Fruit fly (Drosophila melanogaster) whole organism, embryonic: ENCODE results near the gene RfC3.
A peak's percentile ranks its signal among the peaks of the same experiment; 100 is the strongest.

Source experiments
- ATbp ChIP-seq: fragments of 200-800 bp; sonication (Bioruptor generic); optimal IDR thresholded peaks from 2 replicates; lab custom pipeline; 2017; ENCODE audit warnings: missing biosample characterization, mild to moderate bottlenecking, missing genetic modification characterization, missing genetic modification reagents
- C15 ChIP-seq: fragments of 200-800 bp; sonication (Bioruptor generic); IDR thresholded peaks from 3 replicates; pipeline ENCODE4 v1.3.6; 2022; ENCODE audit warnings: missing biosample characterization, missing genetic modification characterization
- CG11560 ChIP-seq: fragments of 200-800 bp; sonication (Bioruptor generic); IDR thresholded peaks from 3 replicates; pipeline ENCODE4 v1.3.6; 2022; ENCODE audit warnings: missing biosample characterization, missing genetic modification characterization
- CG12155 ChIP-seq: fragments of 200-800 bp; sonication (Bioruptor generic); optimal IDR thresholded peaks from 3 replicates; lab custom pipeline; 2016; ENCODE audit warnings: missing biosample characterization, missing genetic modification characterization
- CG13424 ChIP-seq: fragments of 200-800 bp; sonication (Bioruptor generic); optimal IDR thresholded peaks from 2 replicates; lab custom pipeline; 2019; ENCODE audit warnings: missing biosample characterization, mild to moderate bottlenecking, missing genetic modification characterization, moderate library complexity
- CG14014 ChIP-seq: fragments of 200-800 bp; sonication (Bioruptor generic); IDR thresholded peaks from 2 replicates; pipeline ENCODE4 v1.3.6; 2022; ENCODE audit warnings: missing biosample characterization, missing genetic modification characterization
- CG14710 ChIP-seq: fragments of 200-800 bp; sonication (Bioruptor generic); optimal IDR thresholded peaks from 3 replicates; lab custom pipeline; 2019; ENCODE audit warnings: missing biosample characterization, mild to moderate bottlenecking, missing genetic modification characterization, moderate library complexity
- CG17361 ChIP-seq: fragments of 200-800 bp; sonication (Bioruptor generic); IDR thresholded peaks from 3 replicates; pipeline ENCODE4 v1.3.6; 2022; ENCODE audit warnings: missing biosample characterization, missing genetic modification characterization
- CG18476 ChIP-seq: fragments of 200-800 bp; sonication (Bioruptor generic); optimal IDR thresholded peaks from 2 replicates; lab custom pipeline; 2016; ENCODE audit warnings: missing biosample characterization, mild to moderate bottlenecking, missing genetic modification characterization
- CG2120 ChIP-seq: fragments of 200-800 bp; sonication (Bioruptor generic); optimal IDR thresholded peaks from 3 replicates; lab custom pipeline; 2016; ENCODE audit warnings: missing biosample characterization, missing genetic modification characterization
- CG2199 ChIP-seq: fragments of 200-800 bp; sonication (Bioruptor generic); IDR thresholded peaks from 3 replicates; pipeline ENCODE4 v1.3.6; 2022; ENCODE audit warnings: missing biosample characterization, missing genetic modification characterization
- CG32532 ChIP-seq: fragments of 200-800 bp; sonication (Bioruptor generic); IDR thresholded peaks from 2 replicates; pipeline ENCODE4 v1.3.6; 2022; ENCODE audit warnings: missing biosample characterization, missing genetic modification characterization
- CG34224 ChIP-seq: fragments of 200-800 bp; sonication (Bioruptor generic); IDR thresholded peaks from 3 replicates; pipeline ENCODE4 v1.3.6; 2022; ENCODE audit warnings: missing biosample characterization, missing genetic modification characterization; ENCODE audit not compliant: partially characterized antibody
- CG43689 ChIP-seq: fragments of 200-800 bp; sonication (Bioruptor generic); IDR thresholded peaks from 2 replicates; pipeline ENCODE4 v1.3.6; 2022; ENCODE audit warnings: missing biosample characterization, missing genetic modification characterization
- CG6175 ChIP-seq: fragments of 200-800 bp; sonication (Bioruptor generic); IDR thresholded peaks from 3 replicates; pipeline ENCODE4 v1.3.6; 2022; ENCODE audit warnings: missing biosample characterization, missing genetic modification characterization
- CG6854 ChIP-seq: fragments of 200-800 bp; sonication (Bioruptor generic); optimal IDR thresholded peaks from 3 replicates; lab custom pipeline; 2017; ENCODE audit warnings: missing biosample characterization, mild to moderate bottlenecking, missing genetic modification characterization
- CG7271 ChIP-seq: fragments of 200-800 bp; sonication (Bioruptor generic); optimal IDR thresholded peaks from 2 replicates; lab custom pipeline; 2018; ENCODE audit warnings: missing biosample characterization, mild to moderate bottlenecking, missing genetic modification characterization, moderate library complexity
- CG7372 ChIP-seq: fragments of 200-800 bp; sonication (Bioruptor generic); IDR thresholded peaks from 2 replicates; pipeline ENCODE4 v1.3.6; 2022; ENCODE audit warnings: missing biosample characterization, missing genetic modification characterization
- CG7745 ChIP-seq: fragments of 200-800 bp; sonication (Bioruptor generic); optimal IDR thresholded peaks from 2 replicates; lab custom pipeline; 2018; ENCODE audit warnings: missing biosample characterization, mild to moderate bottlenecking, missing genetic modification characterization, moderate library complexity
- CG7786 ChIP-seq: fragments of 200-800 bp; sonication (Bioruptor generic); optimal IDR thresholded peaks from 2 replicates; lab custom pipeline; 2016; ENCODE audit warnings: missing biosample characterization, missing genetic modification characterization
- CG7839 ChIP-seq: fragments of 200-800 bp; sonication (Bioruptor generic); optimal IDR thresholded peaks from 3 replicates; lab custom pipeline; 2018; ENCODE audit warnings: missing biosample characterization, mild to moderate bottlenecking, missing genetic modification characterization, moderate library complexity
- D ChIP-seq, 2 experiments: fragments of 200-800 bp in 1 of 2; fragments of >200 bp in 1 of 2; sonication (Bioruptor generic) in 1 of 2; optimal IDR thresholded peaks; 2 replicates in 1 of 2; 3 replicates in 1 of 2; lab custom pipeline; 2017; ENCODE audit warnings: mild to moderate bottlenecking in 1 of 2, missing biosample characterization in 1 of 2, missing genetic modification characterization in 1 of 2, missing genetic modification reagents in 1 of 2
- Dbx ChIP-seq: fragments of 200-800 bp; sonication (Bioruptor generic); IDR thresholded peaks from 3 replicates; pipeline ENCODE4 v1.3.6; 2022; ENCODE audit warnings: missing biosample characterization, missing genetic modification characterization
- Drgx ChIP-seq: fragments of 200-800 bp; sonication (Bioruptor generic); IDR thresholded peaks from 2 replicates; pipeline ENCODE4 v1.3.6; 2022; ENCODE audit warnings: missing biosample characterization, missing genetic modification characterization
- E2f1 ChIP-seq: fragments of 200-800 bp; sonication (Bioruptor generic); IDR thresholded peaks from 2 replicates; pipeline ENCODE4 v1.3.6; 2022; ENCODE audit warnings: missing biosample characterization, missing genetic modification characterization
- Fer3 ChIP-seq: fragments of 200-800 bp; sonication (Bioruptor generic); optimal IDR thresholded peaks from 2 replicates; lab custom pipeline; 2018; ENCODE audit warnings: missing biosample characterization, mild to moderate bottlenecking, missing genetic modification characterization, moderate library complexity
- HmgD ChIP-seq: fragments of 200-800 bp; sonication (Bioruptor generic); optimal IDR thresholded peaks from 3 replicates; lab custom pipeline; 2016; ENCODE audit warnings: missing biosample characterization, missing genetic modification characterization
- Hr3 ChIP-seq: fragments of 200-800 bp; sonication (Bioruptor generic); optimal IDR thresholded peaks from 3 replicates; lab custom pipeline; 2016; ENCODE audit warnings: missing biosample characterization, missing genetic modification characterization
- Hr78 ChIP-seq, 2 experiments: fragments of 200-800 bp in 1 of 2; fragments of >200 bp in 1 of 2; sonication (Bioruptor generic) in 1 of 2; optimal IDR thresholded peaks; 2 replicates each; lab custom pipeline; 2017 to 2019; ENCODE audit warnings: missing biosample characterization in 2 of 2, missing genetic modification characterization in 2 of 2, mild to moderate bottlenecking in 1 of 2, moderate library complexity in 1 of 2
- MESR4 ChIP-seq: fragments of 200-800 bp; sonication (Bioruptor generic); optimal IDR thresholded peaks from 2 replicates; lab custom pipeline; 2018; ENCODE audit warnings: missing biosample characterization, mild to moderate bottlenecking, missing genetic modification characterization, moderate library complexity
- NfI ChIP-seq: fragments of 200-800 bp; sonication (Bioruptor generic); optimal IDR thresholded peaks from 3 replicates; lab custom pipeline; 2018; ENCODE audit warnings: missing biosample characterization, mild to moderate bottlenecking, missing genetic modification characterization, moderate library complexity
- Sox102F ChIP-seq: fragments of 200-800 bp; sonication (Bioruptor generic); optimal IDR thresholded peaks from 2 replicates; lab custom pipeline; 2018; ENCODE audit warnings: missing biosample characterization, mild to moderate bottlenecking, missing genetic modification characterization, moderate library complexity
- chinmo ChIP-seq: fragments of 200-800 bp; sonication (Bioruptor generic); IDR thresholded peaks from 4 replicates; pipeline ENCODE4 v1.3.6; 2022; ENCODE audit warnings: missing biosample characterization, missing genetic modification characterization; ENCODE audit not compliant: partially characterized antibody
- gcm2 ChIP-seq: fragments of 200-800 bp; sonication (Bioruptor generic); optimal IDR thresholded peaks from 2 replicates; lab custom pipeline; 2016; ENCODE audit warnings: missing biosample characterization, missing genetic modification characterization
- ham ChIP-seq: fragments of 200-800 bp; sonication (Bioruptor generic); IDR thresholded peaks from 2 replicates; pipeline ENCODE4 v1.3.6; 2022; ENCODE audit warnings: missing biosample characterization, missing genetic modification characterization
- hb ChIP-seq: fragments of 200-800 bp; sonication (Bioruptor generic); IDR thresholded peaks from 3 replicates; pipeline ENCODE4 v1.3.6; 2022; ENCODE audit warnings: missing biosample characterization, missing genetic modification characterization; ENCODE audit not compliant: partially characterized antibody
- kay ChIP-seq: fragments of 200-800 bp; sonication (Bioruptor generic); optimal IDR thresholded peaks from 2 replicates; lab custom pipeline; 2016; ENCODE audit warnings: missing biosample characterization, missing genetic modification characterization
- lab ChIP-seq: fragments of 200-800 bp; sonication (Bioruptor generic); optimal IDR thresholded peaks from 3 replicates; lab custom pipeline; 2017; ENCODE audit warnings: missing biosample characterization, missing genetic modification characterization, mild to moderate bottlenecking, moderate library complexity, missing genetic modification reagents
- lilli ChIP-seq: fragments of 200-800 bp; sonication (Bioruptor generic); optimal IDR thresholded peaks from 3 replicates; lab custom pipeline; 2016; ENCODE audit warnings: missing biosample characterization, missing genetic modification characterization
- nau ChIP-seq: fragments of 200-800 bp; sonication (Bioruptor generic); optimal IDR thresholded peaks from 3 replicates; lab custom pipeline; 2017; ENCODE audit warnings: missing biosample characterization, mild to moderate bottlenecking, missing genetic modification characterization, missing genetic modification reagents
- nom ChIP-seq: fragments of 200-800 bp; sonication (Bioruptor generic); optimal IDR thresholded peaks from 2 replicates; lab custom pipeline; 2017; ENCODE audit warnings: missing biosample characterization, missing genetic modification characterization, mild to moderate bottlenecking, moderate library complexity, missing genetic modification reagents
- otp ChIP-seq: fragments of 200-800 bp; sonication (Bioruptor generic); IDR thresholded peaks from 3 replicates; pipeline ENCODE4, ENCODE4 v1.3.6; 2022; ENCODE audit warnings: missing biosample characterization, missing genetic modification characterization
- pfk ChIP-seq: fragments of 200-800 bp; sonication (Bioruptor generic); optimal IDR thresholded peaks from 2 replicates; lab custom pipeline; 2018; ENCODE audit warnings: missing biosample characterization, mild to moderate bottlenecking, missing genetic modification characterization, moderate library complexity
- sens-2 ChIP-seq: fragments of 200-800 bp; sonication (Bioruptor generic); IDR thresholded peaks from 2 replicates; pipeline ENCODE4 v1.3.6; 2022; ENCODE audit warnings: missing biosample characterization, missing genetic modification characterization
- sisA ChIP-seq: fragments of 200-800 bp; sonication (Bioruptor generic); IDR thresholded peaks from 2 replicates; pipeline ENCODE4 v1.3.6; 2022; ENCODE audit warnings: missing biosample characterization, missing genetic modification characterization
- slou ChIP-seq: fragments of 200-800 bp; sonication (Bioruptor generic); optimal IDR thresholded peaks from 3 replicates; lab custom pipeline; 2016; ENCODE audit warnings: missing biosample characterization, missing genetic modification characterization
- ttk ChIP-seq: fragments of 200-800 bp; sonication (Bioruptor generic); IDR thresholded peaks from 2 replicates; pipeline ENCODE4 v2.1.2; 2022; ENCODE audit warnings: missing biosample characterization, missing genetic modification characterization
- wor ChIP-seq: fragments of 200-800 bp; sonication (Bioruptor generic); IDR thresholded peaks from 2 replicates; pipeline ENCODE4 v1.3.6; 2022; ENCODE audit warnings: missing biosample characterization, missing genetic modification characterization

Gene RfC3

DNA sequence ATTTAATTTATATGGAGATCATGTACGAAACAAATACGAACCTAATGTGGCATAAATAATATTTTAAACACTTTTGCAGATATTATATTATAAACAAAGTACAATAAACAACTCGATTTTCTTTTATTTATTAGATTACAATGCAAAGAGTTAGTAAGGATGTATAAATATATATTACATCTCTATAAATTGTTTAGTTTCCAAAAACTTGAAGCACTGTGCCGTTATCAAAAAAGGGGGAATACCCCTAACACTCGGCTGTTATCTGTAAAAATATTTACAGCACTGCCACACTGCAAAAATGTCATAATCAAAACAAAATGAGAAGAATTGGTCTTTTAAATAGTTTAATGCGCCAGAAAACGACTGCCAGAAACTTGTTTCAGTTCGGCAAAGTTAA, 9.5 kb downstream of the RfC3 start, which contains the start of gene CG5188 (continued):
- TF ChIP-seq CG12155 (GFP tag; lab: Kevin White, UChicago) (peak; percentile 37), slou (no peak), ttk (GFP tag; lab: Robert Waterston, UW) (no peak), CG13424 (tag; lab: Kevin White, UChicago) (peak; percentile 64), ham (GFP tag; lab: Robert Waterston, UW) (no peak), otp (GFP tag; lab: Robert Waterston, UW) (0 out of 3 replicates have a peak, but pooled peaks have one; percentile 25), CG7271 (tag; lab: Kevin White, UChicago) (peak; percentile 20), pfk (GFP tag; lab: Kevin White, UChicago) (no peak), CG7839 (tag; lab: Kevin White, UChicago) (peak; percentile 63), nau (GFP tag; lab: Kevin White, UChicago) (peak; percentile 10), lilli (GFP tag; lab: Kevin White, UChicago) (peak; percentile 48), MESR4 (GFP tag; lab: Kevin White, UChicago) (peak; percentile 43), wor (GFP tag; lab: Robert Waterston, UW) (no peak), sisA (GFP tag; lab: Robert Waterston, UW) (no peak; the same call in 1 of the 2 replicates), HmgD (GFP tag; lab: Kevin White, UChicago) (no peak), CG7786 (GFP tag; lab: Kevin White, UChicago) (no peak), C15 (GFP tag; lab: Robert Waterston, UW) (no peak), CG14014 (GFP tag; lab: Robert Waterston, UW) (peak; percentile 35; the same call in 1 of the 2 replicates), E2f1 (GFP tag; lab: Robert Waterston, UW) (no peak), D (optimal IDR thresholded peaks at IDR 0.05; lab: Kevin White, UChicago) (no peak), D (GFP tag; optimal IDR thresholded peaks at IDR 0.05; lab: Kevin White, UChicago) (no peak), CG18476 (GFP tag; lab: Kevin White, UChicago) (no peak)

DNA sequence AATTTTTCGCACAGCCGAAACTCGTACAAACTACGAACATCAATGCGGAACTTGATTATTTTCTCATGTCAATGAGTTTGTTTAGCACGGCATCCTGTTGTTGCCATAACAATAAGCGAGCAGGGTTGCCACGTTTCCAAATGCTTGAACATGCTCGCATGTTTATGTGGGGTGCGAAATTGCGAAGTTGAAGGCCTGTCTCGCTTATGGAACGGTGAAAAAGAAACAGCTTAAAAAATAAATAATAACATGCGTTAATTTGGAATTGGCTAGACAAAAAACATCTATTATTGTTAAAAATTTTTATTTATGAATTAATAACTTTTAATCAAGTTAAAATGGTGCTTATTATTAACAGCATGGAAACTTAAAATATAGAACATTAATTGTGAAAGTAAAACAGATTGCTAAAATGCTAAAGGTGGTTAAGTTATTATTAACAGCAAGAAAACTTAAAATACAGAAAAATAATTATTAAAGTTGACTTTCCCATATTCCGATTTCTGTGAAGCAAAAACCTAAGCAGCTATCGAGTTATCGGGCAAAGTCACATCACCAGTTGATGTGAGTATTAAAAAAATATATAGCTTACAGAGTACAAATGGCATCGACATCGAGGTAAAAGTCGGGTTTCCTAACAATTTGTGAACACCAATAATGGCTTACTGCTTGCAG, 11.9 kb downstream of the RfC3 start, which contains the start of the genes Bug22 and TfIIB:
Gene Bug22, minus strand, starts transcription at position 117 of the 675 bp plus-strand sequence.
Gene TfIIB, plus strand, starts transcription at position 537 of the 675 bp plus-strand sequence.
- TF ChIP-seq NfI (peak; percentile 82), CG2199 (GFP tag; lab: Robert Waterston, UW) (no peak), Dbx (GFP tag; lab: Robert Waterston, UW) (peak; percentile 66; the same call in 2 of the 3 replicates), CG6854 (no peak), Hr78 (GFP tag; optimal IDR thresholded peaks at IDR 0.05; lab: Kevin White, UChicago) (no peak), CG17361 (GFP tag; lab: Robert Waterston, UW) (peak; percentile 83; the same call in 2 of the 3 replicates), CG7745 (no peak), Drgx (GFP tag; lab: Robert Waterston, UW) (peak; percentile 51; the same call in 1 of the 2 replicates), nom (GFP tag; lab: Kevin White, UChicago) (peak; percentile 62), hb (no peak), CG7372 (GFP tag; lab: Robert Waterston, UW) (peak; percentile 17; the same call in 1 of the 2 replicates), Sox102F (GFP tag; lab: Kevin White, UChicago) (no peak), chinmo (GFP tag; lab: Robert Waterston, UW) (no peak), CG2120 (GFP tag; lab: Kevin White, UChicago) (peak; percentile 86), CG43689 (no peak), lab (GFP tag; lab: Kevin White, UChicago) (no peak), kay (GFP tag; lab: Kevin White, UChicago) (peak; percentile 36), gcm2 (no peak), Hr3 (GFP tag; lab: Kevin White, UChicago) (peak; percentile 73), Fer3 (tag; lab: Kevin White, UChicago) (peak; percentile 70), sens-2 (GFP tag; lab: Robert Waterston, UW) (no peak), CG6175 (GFP tag; lab: Robert Waterston, UW) (no peak), CG14710 (peak; percentile 79), CG11560 (tag; lab: Robert Waterston, UW) (no peak), CG34224 (GFP tag; lab: Robert Waterston, UW) (0 out of 3 replicates have a peak, but pooled peaks have one; percentile 8), ATbp (GFP tag; lab: Kevin White, UChicago) (no peak), CG32532 (GFP tag; lab: Robert Waterston, UW) (peak; percentile 74)
